Worm (Caenorhabditis elegans) whole organism, L1 larva: ENCODE data around the gene C11H1.5.

Source experiments
- ama-1 ChIP-seq: fragments of 150-350 bp; optimal IDR thresholded peaks from 2 replicates; lab custom pipeline; 2014
- ceh-82 ChIP-seq, 3 experiments: fragments of 150-350 bp in 1 of 3; sonication (generic microtip) in 2 of 3; optimal IDR thresholded peaks; 2 replicates each; lab custom pipeline; 2014 to 2017; ENCODE audit warnings: missing biosample characterization in 3 of 3, missing genetic modification characterization in 3 of 3
- hlh-17 ChIP-seq: fragments of 200-800 bp; sonication (Bioruptor generic); optimal IDR thresholded peaks from 2 replicates; lab custom pipeline; 2018; ENCODE audit warnings: missing genetic modification characterization, mild to moderate bottlenecking, missing compliant biosample characterization, moderate library complexity, borderline replicate concordance
- skn-1 ChIP-seq: fragments of 150-350 bp; optimal IDR thresholded peaks from 2 replicates; lab custom pipeline; 2014; ENCODE audit warnings: missing biosample characterization, missing genetic modification characterization

DNA sequence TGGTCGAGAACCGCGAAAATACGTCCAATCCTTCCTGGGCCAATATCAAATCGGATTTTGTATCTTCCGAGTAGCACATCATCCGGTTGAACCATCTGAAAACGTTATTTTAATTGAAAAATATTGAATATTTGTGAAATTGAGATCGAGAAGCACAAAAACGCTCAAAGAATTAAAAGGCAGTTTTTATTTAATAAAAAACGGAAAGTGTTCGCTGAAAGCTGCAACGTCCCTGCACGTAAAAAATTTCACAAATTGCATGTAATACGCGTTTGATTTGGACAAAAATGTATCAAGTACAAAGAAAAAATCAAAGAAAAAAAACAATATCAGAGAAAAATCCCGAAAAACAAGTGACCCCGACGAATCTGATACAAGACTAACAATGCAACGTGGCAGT, 50.9 kb downstream of the C11H1.5 start, which contains the start of gene E02H4.6:
- TF ChIP-seq hlh-17 (no peak), ceh-82 (tag; optimal IDR thresholded peaks at IDR 0.05; lab: Kevin White, UChicago) (no peak), ama-1 (no peak), skn-1 (tag; lab: Kevin White, UChicago) (no peak)
